Fruit fly (Drosophila melanogaster): ENCODE data around the gene CG46320.

The CG46320 gene

dm6 chr3L:5638542-5639045 is 25.3 kb upstream of the CG46320 start:
- TF ChIP-seq CG12605 (GFP tag; IDR thresholded peaks at IDR 0.05): no peak
- TF ChIP-seq CG9948 (tag; optimal IDR thresholded peaks at IDR 0.05): no peak
- TF ChIP-seq CG4496 (GFP tag; IDR thresholded peaks at IDR 0.05): no peak
- TF ChIP-seq CG10348 (GFP tag; IDR thresholded peaks at IDR 0.05): no peak
- no peak for TF ChIP-seq rn (GFP tag; IDR thresholded peaks at IDR 0.05)
- no peak for TF ChIP-seq Pif1B (GFP tag; optimal IDR thresholded peaks at IDR 0.05)

DNA sequence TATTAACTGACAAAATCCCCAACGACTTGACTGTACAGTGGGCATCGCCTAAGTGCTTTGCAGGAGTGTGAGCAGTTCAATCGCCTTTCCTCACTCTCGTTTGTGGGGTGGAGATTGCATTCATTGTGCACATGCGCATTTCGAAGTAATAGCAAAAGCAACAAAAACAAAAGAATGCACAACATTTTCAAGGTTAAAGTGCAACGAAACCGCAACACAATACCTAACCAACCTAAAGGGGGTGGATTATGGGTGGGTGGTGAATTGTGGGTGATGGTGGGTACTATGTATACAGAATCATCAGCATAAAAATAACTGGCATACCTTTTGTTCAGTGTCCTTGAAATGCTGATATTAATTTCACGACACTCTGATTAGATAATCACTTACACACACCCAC is 24.4 kb upstream of the CG46320 start:
- TF ChIP-seq CG8159 (tag; optimal IDR thresholded peaks at IDR 0.05) (no peak), EcR (GFP tag; optimal IDR thresholded peaks at IDR 0.05) (peak; percentile 85)

- no peak for TF ChIP-seq fd96Ca (GFP tag; IDR thresholded peaks at IDR 0.05)
- no peak for TF ChIP-seq CG9948 (tag; optimal IDR thresholded peaks at IDR 0.05)
- no peak for TF ChIP-seq CG15710 (tag; optimal IDR thresholded peaks at IDR 0.05)
- no peak for TF ChIP-seq CG13204 (GFP tag; optimal IDR thresholded peaks at IDR 0.05)
- TF ChIP-seq Ets98B (GFP tag; IDR thresholded peaks at IDR 0.05): no peak
- TF ChIP-seq CG10348 (GFP tag; IDR thresholded peaks at IDR 0.05): no peak
- TF ChIP-seq Snoo (tag; optimal IDR thresholded peaks at IDR 0.05): no peak
- no peak for TF ChIP-seq D1 (tag; optimal IDR thresholded peaks at IDR 0.05)
- TF ChIP-seq CG17806 (tag; optimal IDR thresholded peaks at IDR 0.05): no peak
- TF ChIP-seq Pif1A (GFP tag; optimal IDR thresholded peaks at IDR 0.05): no peak
- no peak for TF ChIP-seq CG14655 (GFP tag; optimal IDR thresholded peaks at IDR 0.05)
- no peak for TF ChIP-seq Pif1B (GFP tag; optimal IDR thresholded peaks at IDR 0.05)
- TF ChIP-seq CG32121 (GFP tag; IDR thresholded peaks at IDR 0.05): no peak
- no peak for TF ChIP-seq rn (GFP tag; IDR thresholded peaks at IDR 0.05)
- TF ChIP-seq CG34367 (tag; optimal IDR thresholded peaks at IDR 0.05): no peak
- TF ChIP-seq CG8301 (tag; optimal IDR thresholded peaks at IDR 0.05): no peak
- no peak for TF ChIP-seq gl (tag; optimal IDR thresholded peaks at IDR 0.05)
- no peak for TF ChIP-seq CG4496 (GFP tag; IDR thresholded peaks at IDR 0.05)
Observed at dm6 chr3L:5640689-5641088, 23.2 kb upstream of the CG46320 start.

DNA sequence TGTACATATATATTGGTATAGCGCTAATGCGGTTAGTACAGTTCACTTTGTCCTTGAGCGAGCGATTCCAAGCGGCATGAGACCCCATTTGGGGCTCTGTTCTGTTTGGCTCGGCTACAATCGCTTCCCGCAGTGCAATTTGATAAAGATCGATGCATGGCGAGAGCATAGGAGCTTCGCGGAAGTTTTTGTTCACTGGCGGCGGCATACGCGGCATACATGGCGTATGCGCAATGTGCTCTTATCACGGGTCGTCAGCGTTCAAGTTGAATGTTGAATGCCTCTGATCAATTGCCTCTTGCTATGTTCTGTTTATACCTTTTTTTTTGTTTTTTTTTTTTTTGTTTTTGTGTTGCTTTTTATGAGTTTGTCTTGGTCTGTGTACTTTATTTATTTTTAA is 22.8 kb upstream of the CG46320 start:
- TF ChIP-seq CG13204 (GFP tag; optimal IDR thresholded peaks at IDR 0.05) (no peak), rn (GFP tag; IDR thresholded peaks at IDR 0.05) (no peak), gl (tag; optimal IDR thresholded peaks at IDR 0.05) (no peak), CG14655 (GFP tag; optimal IDR thresholded peaks at IDR 0.05) (no peak), fd96Ca (GFP tag; IDR thresholded peaks at IDR 0.05) (no peak), CG9948 (tag; optimal IDR thresholded peaks at IDR 0.05) (no peak), EcR (GFP tag; optimal IDR thresholded peaks at IDR 0.05) (no peak), Snoo (tag; optimal IDR thresholded peaks at IDR 0.05) (no peak), CG32121 (GFP tag; IDR thresholded peaks at IDR 0.05) (no peak), D1 (tag; optimal IDR thresholded peaks at IDR 0.05) (no peak), CG10348 (GFP tag; IDR thresholded peaks at IDR 0.05) (no peak), CG17806 (tag; optimal IDR thresholded peaks at IDR 0.05) (no peak), Pif1B (GFP tag; optimal IDR thresholded peaks at IDR 0.05) (no peak), CG12605 (GFP tag; IDR thresholded peaks at IDR 0.05) (no peak), CG34367 (tag; optimal IDR thresholded peaks at IDR 0.05) (no peak), Ets98B (GFP tag; IDR thresholded peaks at IDR 0.05) (no peak), CG4496 (GFP tag; IDR thresholded peaks at IDR 0.05) (no peak), Pif1A (GFP tag; optimal IDR thresholded peaks at IDR 0.05) (no peak)

DNA sequence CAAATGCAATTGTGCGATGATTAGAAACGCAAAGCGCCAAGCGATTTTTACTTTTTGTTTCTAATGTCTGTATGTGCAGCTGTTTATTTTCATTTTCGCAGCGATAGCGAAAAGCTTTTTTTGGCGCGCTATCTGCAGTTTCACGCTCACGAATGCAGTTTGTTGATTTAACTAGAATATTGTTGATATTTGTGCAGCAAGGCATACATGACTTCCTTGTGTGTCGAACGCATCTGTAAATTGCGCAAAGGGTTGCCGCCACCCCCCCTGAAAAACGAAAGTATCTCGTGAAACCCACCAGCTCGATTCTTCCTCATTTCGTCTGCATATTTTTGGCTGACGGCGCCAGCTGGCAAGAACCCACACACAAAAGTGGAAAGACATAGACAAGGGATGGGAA is 22.4 kb upstream of the CG46320 start:
- TF ChIP-seq Snoo (tag; optimal IDR thresholded peaks at IDR 0.05) (no peak), rn (GFP tag; IDR thresholded peaks at IDR 0.05) (no peak), CG34367 (tag; optimal IDR thresholded peaks at IDR 0.05) (no peak), EcR (GFP tag; optimal IDR thresholded peaks at IDR 0.05) (no peak), CG17806 (tag; optimal IDR thresholded peaks at IDR 0.05) (no peak), Pif1B (GFP tag; optimal IDR thresholded peaks at IDR 0.05) (no peak), gl (tag; optimal IDR thresholded peaks at IDR 0.05) (no peak), CG14655 (GFP tag; optimal IDR thresholded peaks at IDR 0.05) (no peak), CG9948 (tag; optimal IDR thresholded peaks at IDR 0.05) (no peak), CG10348 (GFP tag; IDR thresholded peaks at IDR 0.05) (no peak), fd96Ca (GFP tag; IDR thresholded peaks at IDR 0.05) (no peak), CG4496 (GFP tag; IDR thresholded peaks at IDR 0.05) (no peak), CG12605 (GFP tag; IDR thresholded peaks at IDR 0.05) (no peak)

DNA sequence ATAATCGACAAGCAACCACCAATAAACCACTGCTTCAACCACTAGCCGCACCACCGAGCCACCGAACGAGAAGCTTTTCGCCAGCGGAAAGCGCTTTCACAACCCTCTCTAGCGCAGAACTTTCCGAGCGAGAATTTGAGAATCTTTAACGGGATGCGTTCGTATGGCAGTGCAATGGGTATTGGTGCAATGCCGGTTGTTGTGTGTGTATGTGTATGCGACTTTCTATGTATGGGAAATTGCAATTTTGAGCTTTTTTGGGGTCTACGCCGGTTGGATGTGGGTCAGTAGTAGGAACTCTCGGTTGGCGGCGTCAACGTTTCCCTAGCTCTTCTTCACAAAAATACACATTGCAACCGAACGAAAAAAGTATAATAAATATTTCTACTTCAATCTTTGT is 21.1 kb upstream of the CG46320 start:
- TF ChIP-seq Snoo (tag; optimal IDR thresholded peaks at IDR 0.05) (no peak), CG8301 (tag; optimal IDR thresholded peaks at IDR 0.05) (no peak), CG17806 (tag; optimal IDR thresholded peaks at IDR 0.05) (no peak)

DNA sequence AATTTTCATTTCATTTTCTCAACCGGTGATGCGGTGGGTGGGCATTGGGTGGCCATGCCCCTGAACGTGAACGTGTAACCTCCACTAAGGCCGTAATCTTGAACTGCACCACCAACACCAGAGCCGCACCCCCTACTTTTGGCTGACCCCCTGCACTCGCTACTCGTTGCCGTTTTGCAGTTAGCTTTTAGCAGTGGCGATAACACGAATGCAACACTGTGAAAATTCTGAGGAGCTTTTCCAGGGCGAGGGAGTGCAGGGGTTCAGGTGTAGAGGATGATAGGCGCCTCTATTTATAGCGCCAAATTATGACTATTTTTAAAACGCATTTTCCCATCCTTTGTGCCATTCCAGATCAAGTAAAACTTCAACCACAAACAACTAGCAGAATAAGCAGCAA is 20.2 kb upstream of the CG46320 start:
- TF ChIP-seq gl (tag; optimal IDR thresholded peaks at IDR 0.05) (no peak), Pif1B (GFP tag; optimal IDR thresholded peaks at IDR 0.05) (no peak), CG4496 (GFP tag; IDR thresholded peaks at IDR 0.05) (no peak), CG32121 (GFP tag; IDR thresholded peaks at IDR 0.05) (no peak), CG8159 (tag; optimal IDR thresholded peaks at IDR 0.05) (no peak), CG17806 (tag; optimal IDR thresholded peaks at IDR 0.05) (no peak), CG14655 (GFP tag; optimal IDR thresholded peaks at IDR 0.05) (no peak), CG9948 (tag; optimal IDR thresholded peaks at IDR 0.05) (no peak), rn (GFP tag; IDR thresholded peaks at IDR 0.05) (no peak), CG10348 (GFP tag; IDR thresholded peaks at IDR 0.05) (no peak), CG15710 (tag; optimal IDR thresholded peaks at IDR 0.05) (no peak), Snoo (tag; optimal IDR thresholded peaks at IDR 0.05) (no peak)
